Fruit fly (Drosophila melanogaster): ENCODE results near the gene Trs33.

The Trs33 gene

DNA sequence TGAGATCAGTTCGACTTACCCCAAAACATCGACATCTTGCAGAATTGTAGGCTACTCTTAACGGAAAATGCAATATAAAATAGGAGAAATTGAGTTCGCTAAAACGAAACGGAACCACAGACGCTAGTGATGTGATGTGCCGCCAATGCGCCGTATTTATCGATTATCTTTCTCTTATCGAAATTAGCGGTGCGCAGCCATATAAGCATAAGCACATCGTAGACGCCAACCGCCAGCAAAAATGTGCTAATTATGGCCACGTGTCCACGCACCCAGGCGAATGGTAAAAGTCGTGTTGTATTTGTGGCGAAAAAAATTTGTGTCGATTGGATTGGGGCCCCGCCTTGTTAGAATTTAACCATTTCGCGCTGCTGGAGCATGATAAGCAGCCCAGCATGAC, 17.8 kb downstream of the Trs33 start, which contains the start of the genes Fkbp39 and Cyfip (continued):
- TF ChIP-seq CG11695 (GFP tag; IDR thresholded peaks at IDR 0.05) (no peak), CG30020 (tag; optimal IDR thresholded peaks at IDR 0.05) (peak; percentile 40), mld (GFP tag; IDR thresholded peaks at IDR 0.05; ENCODE audit: partially characterized antibody) (peak; percentile 40; the same call in 1 of the 3 replicates), Nf-YB (GFP tag; optimal IDR thresholded peaks at IDR 0.05) (peak; percentile 48), CG30403 (GFP tag; optimal IDR thresholded peaks at IDR 0.05) (peak; percentile 33), CG8924 (tag; optimal IDR thresholded peaks at IDR 0.05) (peak; percentile 40), nerfin-2 (GFP tag; IDR thresholded peaks at IDR 0.05; ENCODE audit: partially characterized antibody) (peak; percentile 39; the same call in 1 of the 2 replicates), dimm (GFP tag; IDR thresholded peaks at IDR 0.05) (no peak), onecut (GFP tag; IDR thresholded peaks at IDR 0.05) (peak; percentile 46), Med (GFP tag) (peak; percentile 98), CG8089 (GFP tag; optimal IDR thresholded peaks at IDR 0.05) (no peak), CG13123 (GFP tag; optimal IDR thresholded peaks at IDR 0.05) (no peak), CG9215 (GFP tag; IDR thresholded peaks at IDR 0.05) (no peak), knrl (GFP tag; IDR thresholded peaks at IDR 0.05; ENCODE audit: partially characterized antibody) (peak; percentile 68), crc (GFP tag; optimal IDR thresholded peaks at IDR 0.05) (no peak), sob (GFP tag; IDR thresholded peaks at IDR 0.05) (peak; percentile 81), Drgx (GFP tag; IDR thresholded peaks at IDR 0.05) (no peak), ab (GFP tag; optimal IDR thresholded peaks at IDR 0.05) (no peak), CG10565 (GFP tag; optimal IDR thresholded peaks at IDR 0.05) (no peak), tin (GFP tag; optimal IDR thresholded peaks at IDR 0.05) (peak; percentile 40), slou (GFP tag; optimal IDR thresholded peaks at IDR 0.05) (peak; percentile 20), CG33557 (GFP tag; optimal IDR thresholded peaks at IDR 0.05) (no peak), CG17829 (tag; optimal IDR thresholded peaks at IDR 0.05) (peak; percentile 77), Doc3 (GFP tag; IDR thresholded peaks at IDR 0.05; ENCODE audit: partially characterized antibody) (peak; percentile 64), Oli (tag; optimal IDR thresholded peaks at IDR 0.05) (no peak), Ptx1 (GFP tag; IDR thresholded peaks at IDR 0.05) (peak; percentile 39; the same call in 1 of the 2 replicates), CG43689 (GFP tag; IDR thresholded peaks at IDR 0.05) (no peak), bigmax (GFP tag; optimal IDR thresholded peaks at IDR 0.05) (peak; percentile 26), CG11085 (GFP tag; IDR thresholded peaks at IDR 0.05) (no peak), CG12104 (GFP tag; optimal IDR thresholded peaks at IDR 0.05) (no peak), Neu2 (GFP tag; optimal IDR thresholded peaks at IDR 0.05; ENCODE audit: borderline replicate concordance) (no peak), HLH54F (GFP tag; optimal IDR thresholded peaks at IDR 0.05) (peak; percentile 64), CG18599 (GFP tag; optimal IDR thresholded peaks at IDR 0.05) (no peak), Pdp1 (GFP tag; optimal IDR thresholded peaks at IDR 0.05) (peak; percentile 30 to 90), mam (GFP tag; optimal IDR thresholded peaks at IDR 0.05) (peak; percentile 69), CG5953 (GFP tag; IDR thresholded peaks at IDR 0.05) (no peak), Dad (GFP tag; optimal IDR thresholded peaks at IDR 0.05) (peak; percentile 59), NK7.1 (GFP tag; optimal IDR thresholded peaks at IDR 0.05) (no peak), CG6791 (GFP tag; IDR thresholded peaks at IDR 0.05; ENCODE audit: partially characterized antibody) (peak; percentile 77), pho (GFP tag; optimal IDR thresholded peaks at IDR 0.05) (peak; percentile 69), CG12659 (GFP tag; optimal IDR thresholded peaks at IDR 0.05) (peak; percentile 91), CG2120 (GFP tag; optimal IDR thresholded peaks at IDR 0.05) (peak; percentile 71), Dbx (GFP tag; IDR thresholded peaks at IDR 0.05) (peak; percentile 80), fd3F (GFP tag; optimal IDR thresholded peaks at IDR 0.05) (no peak), salm (tag; optimal IDR thresholded peaks at IDR 0.05) (no peak), CG1647 (GFP tag; optimal IDR thresholded peaks at IDR 0.05) (peak; percentile 29), bab2 (GFP tag; optimal IDR thresholded peaks at IDR 0.05) (peak; percentile 29), ken (GFP tag; IDR thresholded peaks at IDR 0.05) (peak; percentile 66; the same call in 2 of the 3 replicates), ttk (GFP tag; IDR thresholded peaks at IDR 0.05) (no peak), CG10321 (GFP tag; IDR thresholded peaks at IDR 0.05) (no peak), ato (GFP tag; IDR thresholded peaks at IDR 0.05; ENCODE audit: partially characterized antibody) (peak; percentile 67)

Data from whole organism, embryonic.